Worm (Caenorhabditis elegans): ENCODE data around the gene H04M03.3.

H04M03.3 gene

ce11 chrIV:5870072-5870471, 21.3 kb upstream of the H04M03.3 start, which contains the start of gene srv-17:
Gene srv-17 (minus strand): TSS chrIV:5870172.
- TF ChIP-seq F44E2.7 (GFP tag; IDR thresholded peaks at IDR 0.05) (no peak), mxl-2 (GFP tag; conservative IDR thresholded peaks at IDR 0.05) (no peak), D1046.2 (GFP tag; IDR thresholded peaks at IDR 0.05) (no peak), set-16 (GFP tag; IDR thresholded peaks at IDR 0.05) (no peak), mxl-3 (GFP tag; optimal IDR thresholded peaks at IDR 0.05) (no peak), nhr-11 (tag; optimal IDR thresholded peaks at IDR 0.05) (no peak), unc-39 (tag; optimal IDR thresholded peaks at IDR 0.05) (no peak), F49E8.2 (tag; optimal IDR thresholded peaks at IDR 0.05; ENCODE audit: borderline replicate concordance) (no peak), rbr-2 (tag; optimal IDR thresholded peaks at IDR 0.05) (no peak), Y105C5A.15 (GFP tag; IDR thresholded peaks at IDR 0.05) (no peak), spr-1 (tag; optimal IDR thresholded peaks at IDR 0.05) (no peak)

- TF ChIP-seq R02D3.7 (tag; optimal IDR thresholded peaks at IDR 0.05) (no peak), nhr-42 (GFP tag; IDR thresholded peaks at IDR 0.05) (no peak), T20F7.1 (GFP tag; optimal IDR thresholded peaks at IDR 0.05) (no peak), egl-43 (GFP tag; IDR thresholded peaks at IDR 0.05) (no peak), spr-3 (GFP tag; optimal IDR thresholded peaks at IDR 0.05) (no peak), lin-13 (GFP tag; optimal IDR thresholded peaks at IDR 0.05) (no peak), Y48G9A.11 (GFP tag; IDR thresholded peaks at IDR 0.05) (no peak), zip-2 (tag; optimal IDR thresholded peaks at IDR 0.05) (no peak)
These were observed 17.5 kb upstream of the H04M03.3 start, which contains the start of gene srv-19 for ce11 chrIV:5873825-5874224. Gene srv-19 (minus strand): TSS chrIV:5873925.

- TF ChIP-seq Y48G9A.11 (GFP tag; IDR thresholded peaks at IDR 0.05) (no peak), F37D6.2 (tag; optimal IDR thresholded peaks at IDR 0.05) (no peak), nhr-10 (tag; optimal IDR thresholded peaks at IDR 0.05) (no peak), nhr-41 (GFP tag; IDR thresholded peaks at IDR 0.05) (no peak), ZK546.5 (tag; optimal IDR thresholded peaks at IDR 0.05) (no peak), vab-7 (GFP tag; IDR thresholded peaks at IDR 0.05) (no peak), nhr-76 (tag; optimal IDR thresholded peaks at IDR 0.05) (no peak), nhr-48 (tag; optimal IDR thresholded peaks at IDR 0.05) (no peak), snpc-1.2 (GFP tag; IDR thresholded peaks at IDR 0.05) (no peak), nhr-42 (GFP tag; IDR thresholded peaks at IDR 0.05) (no peak), spr-3 (GFP tag; optimal IDR thresholded peaks at IDR 0.05) (no peak), lin-39 (tag; optimal IDR thresholded peaks at IDR 0.05) (no peak), mdl-1 (tag; optimal IDR thresholded peaks at IDR 0.05) (no peak), ceh-44 (GFP tag; IDR thresholded peaks at IDR 0.05) (no peak), nhr-77 (tag; optimal IDR thresholded peaks at IDR 0.05) (no peak), fkh-10 (GFP tag; optimal IDR thresholded peaks at IDR 0.05) (no peak), ama-1 (optimal IDR thresholded peaks at IDR 0.05) (no peak), madf-5 (GFP tag; IDR thresholded peaks at IDR 0.05) (no peak), tra-1 (GFP tag; IDR thresholded peaks at IDR 0.05) (no peak), F44E2.7 (GFP tag; IDR thresholded peaks at IDR 0.05) (no peak)
These were observed 14.1 kb upstream of the H04M03.3 start, which contains the start of gene srv-21 for ce11 chrIV:5877246-5877645. Gene srv-21 (minus strand): TSS chrIV:5877346.

ce11 chrIV:5879853-5880252, 11.5 kb upstream of the H04M03.3 start, which contains the start of gene srv-22:
Gene srv-22 (minus strand): TSS chrIV:5879953.
- TF ChIP-seq hlh-30 (tag; optimal IDR thresholded peaks at IDR 0.05; ENCODE audit: insufficient read depth) = no peak

- no peak for TF ChIP-seq dmd-9 (GFP tag; IDR thresholded peaks at IDR 0.05)
- no peak for TF ChIP-seq pha-4 (GFP tag; IDR thresholded peaks at IDR 0.05)
- no peak for TF ChIP-seq pha-4 (tag; optimal IDR thresholded peaks at IDR 0.05)
- no peak for TF ChIP-seq T26A8.4 (GFP tag; IDR thresholded peaks at IDR 0.05)
- no peak for TF ChIP-seq unc-62 (GFP tag; optimal IDR thresholded peaks at IDR 0.05 in 1 of 2)
- no peak for TF ChIP-seq unc-62 (tag; optimal IDR thresholded peaks at IDR 0.05)
- TF ChIP-seq ceh-28 (tag; optimal IDR thresholded peaks at IDR 0.05) = no peak
- no peak for TF ChIP-seq snpc-4 (tag; optimal IDR thresholded peaks at IDR 0.05)
- TF ChIP-seq nhr-6 (tag; optimal IDR thresholded peaks at IDR 0.05) = no peak
- no peak for TF ChIP-seq T20F7.1 (GFP tag; optimal IDR thresholded peaks at IDR 0.05)
- no peak for TF ChIP-seq spr-3 (GFP tag; optimal IDR thresholded peaks at IDR 0.05)
- TF ChIP-seq spr-1 (tag; optimal IDR thresholded peaks at IDR 0.05) = no peak
- no peak for TF ChIP-seq hlh-30 (tag; optimal IDR thresholded peaks at IDR 0.05; ENCODE audit: insufficient read depth)
These were observed 6.9 kb upstream of the H04M03.3 start, which contains the start of gene H04M03.11 for ce11 chrIV:5884500-5884899. Gene H04M03.11 (minus strand): TSS chrIV:5884600.

Measured in whole organism, L4 larva.